Comparison of ENCODE assay signal across 2 fruit fly cellular contexts in genomic region chrX:19788621-19788944, dm6.
TF ChIP-seq lines count a peak whose summit lies in the region.

No protein-coding gene starts in this region.

- TF ChIP-seq CTCF in whole organism, embryonic (GFP tag; optimal IDR thresholded peaks at IDR 0.05; lab: Kevin White, UChicago): no peak

TF ChIP-seq in whole organism, embryonic, 481 proteins besides CTCF, POLR2A, EP300 and RAD21:
- TF ChIP-seq Trl (optimal IDR thresholded peaks at IDR 0.05; lab: Kevin White, UChicago) (peak in 1 of 2 experiments; percentile 3), Trl (GFP tag; optimal IDR thresholded peaks at IDR 0.05; lab: Kevin White, UChicago) (no peak), CG4360 (GFP tag; IDR thresholded peaks at IDR 0.05; lab: Robert Waterston, UW) (peak; percentile 67), cg (GFP tag; optimal IDR thresholded peaks at IDR 0.05; lab: Kevin White, UChicago) (peak; percentile 17), CG2129 (GFP tag; IDR thresholded peaks at IDR 0.05; lab: Robert Waterston, UW; ENCODE audit: partially characterized antibody) (no peak), Med (GFP tag; lab: Kevin White, UChicago) (peak; percentile 42), crc (GFP tag; optimal IDR thresholded peaks at IDR 0.05; lab: Kevin White, UChicago) (no peak), CG7963 (GFP tag; IDR thresholded peaks at IDR 0.05; lab: Robert Waterston, UW; ENCODE audit: partially characterized antibody) (0 out of 3 replicates have a peak, but pooled peaks have one; percentile 13), CG12104 (GFP tag; optimal IDR thresholded peaks at IDR 0.05; lab: Kevin White, UChicago) (no peak), nerfin-1 (tag; optimal IDR thresholded peaks at IDR 0.05; lab: Kevin White, UChicago) (peak; percentile 62), D (optimal IDR thresholded peaks at IDR 0.05; lab: Kevin White, UChicago) (peak; percentile 71), D (GFP tag; optimal IDR thresholded peaks at IDR 0.05; lab: Kevin White, UChicago) (no peak), Aef1 (GFP tag; IDR thresholded peaks at IDR 0.05; lab: Robert Waterston, UW) (no peak), CG11398 (GFP tag; optimal IDR thresholded peaks at IDR 0.05; lab: Kevin White, UChicago) (no peak)

TF ChIP-seq in whole organism, wandering third instar larva, 38 proteins besides CTCF, POLR2A, EP300 and RAD21:
- no peak for TF ChIP-seq CG32264 (GFP tag; optimal IDR thresholded peaks at IDR 0.05; lab: Kevin White, UChicago)
- TF ChIP-seq dsf (GFP tag; optimal IDR thresholded peaks at IDR 0.05; lab: Kevin White, UChicago; ENCODE audit: borderline replicate concordance): no peak
- TF ChIP-seq dl (GFP tag; optimal IDR thresholded peaks at IDR 0.05; lab: Kevin White, UChicago; ENCODE audit: insufficient read depth in 1 of 2, partially characterized antibody in 2 of 2): no peak
- no peak for TF ChIP-seq woc (GFP tag; optimal IDR thresholded peaks at IDR 0.05; lab: Kevin White, UChicago)
- no peak for TF ChIP-seq sv (GFP tag; optimal IDR thresholded peaks at IDR 0.05; lab: Kevin White, UChicago)
- no peak for TF ChIP-seq fru (GFP tag; optimal IDR thresholded peaks at IDR 0.05; lab: Kevin White, UChicago)
- TF ChIP-seq psq (GFP tag; optimal IDR thresholded peaks at IDR 0.05; lab: Kevin White, UChicago): peak; percentile 9
- no peak for TF ChIP-seq OdsH (GFP tag; optimal IDR thresholded peaks at IDR 0.05; lab: Kevin White, UChicago)

Comparison
In these comparisons a context has a peak if more than half of its experiments do, and no peak if none do; other contexts are left out.
1. Of the 10 proteins assayed by ChIP-seq in both whole organism, embryonic and whole organism, wandering third instar larva: peak only in whole organism, embryonic: none; only in whole organism, wandering third instar larva: psq; in both: none; in neither: 9.